Fruit fly (Drosophila melanogaster) whole organism, embryonic: Measurements from ENCODE around the gene CG11843.

Source experiments
- Atf3 ChIP-seq: fragments of 200-800 bp; sonication (Bioruptor generic); optimal IDR thresholded peaks from 3 replicates; lab custom pipeline; 2016; ENCODE audit warnings: missing biosample characterization, missing genetic modification characterization
- BEAF-32 ChIP-seq: fragments of 200-800 bp; sonication (Bioruptor generic); optimal IDR thresholded peaks from 3 replicates; lab custom pipeline; 2017; ENCODE audit warnings: missing biosample characterization, missing genetic modification characterization, mild to moderate bottlenecking, moderate library complexity, missing genetic modification reagents
- CG10209 ChIP-seq: fragments of 200-800 bp; sonication (Bioruptor generic); optimal IDR thresholded peaks from 3 replicates; lab custom pipeline; 2017; ENCODE audit warnings: missing biosample characterization, mild to moderate bottlenecking, missing genetic modification characterization, missing genetic modification reagents
- CG10274 ChIP-seq: fragments of 200-800 bp; sonication (Bioruptor generic); optimal IDR thresholded peaks from 3 replicates; lab custom pipeline; 2017; ENCODE audit warnings: missing biosample characterization, mild to moderate bottlenecking, missing genetic modification characterization
- CG10321 ChIP-seq: fragments of 200-800 bp; sonication (Bioruptor generic); IDR thresholded peaks from 2 replicates; pipeline ENCODE4 v1.3.6; 2022; ENCODE audit warnings: missing biosample characterization, missing genetic modification characterization
- CG10959 ChIP-seq: fragments of 200-800 bp; sonication (Bioruptor generic); IDR thresholded peaks from 2 replicates; pipeline ENCODE4 v1.3.6; 2022; ENCODE audit warnings: missing biosample characterization, missing genetic modification characterization
- CG11696 ChIP-seq: fragments of 200-800 bp; sonication (Bioruptor generic); IDR thresholded peaks from 2 replicates; pipeline ENCODE4 v1.3.6; 2022; ENCODE audit warnings: missing biosample characterization, missing genetic modification characterization
- CG12744 ChIP-seq: fragments of 200-800 bp; sonication (Bioruptor generic); optimal IDR thresholded peaks from 2 replicates; lab custom pipeline; 2016; ENCODE audit warnings: missing biosample characterization, missing genetic modification characterization
- CG16815 ChIP-seq: fragments of 200-800 bp; sonication (Bioruptor generic); optimal IDR thresholded peaks from 3 replicates; lab custom pipeline; 2017; ENCODE audit warnings: missing biosample characterization, mild to moderate bottlenecking, missing genetic modification characterization
- CG17359 ChIP-seq: fragments of 200-800 bp; sonication (Bioruptor generic); optimal IDR thresholded peaks from 3 replicates; lab custom pipeline; 2018; ENCODE audit warnings: missing biosample characterization, mild to moderate bottlenecking, missing genetic modification characterization, moderate library complexity
- CG17385 ChIP-seq: fragments of 200-800 bp; sonication (Bioruptor generic); optimal IDR thresholded peaks from 3 replicates; lab custom pipeline; 2018; ENCODE audit warnings: missing biosample characterization, mild to moderate bottlenecking, missing genetic modification characterization
- CG2199 ChIP-seq: fragments of 200-800 bp; sonication (Bioruptor generic); IDR thresholded peaks from 3 replicates; pipeline ENCODE4 v1.3.6; 2022; ENCODE audit warnings: missing biosample characterization, missing genetic modification characterization
- CG31441 ChIP-seq: fragments of 200-800 bp; sonication (Bioruptor generic); IDR thresholded peaks from 2 replicates; pipeline ENCODE4 v1.3.6; 2022; ENCODE audit warnings: missing biosample characterization, missing genetic modification characterization
- CG34224 ChIP-seq: fragments of 200-800 bp; sonication (Bioruptor generic); IDR thresholded peaks from 3 replicates; pipeline ENCODE4 v1.3.6; 2022; ENCODE audit warnings: missing biosample characterization, missing genetic modification characterization; ENCODE audit not compliant: partially characterized antibody
- CG34422 ChIP-seq: fragments of 200-800 bp; sonication (Bioruptor generic); IDR thresholded peaks from 3 replicates; pipeline ENCODE4 v1.3.6; 2022; ENCODE audit warnings: missing biosample characterization, missing genetic modification characterization
- CG7271 ChIP-seq: fragments of 200-800 bp; sonication (Bioruptor generic); optimal IDR thresholded peaks from 2 replicates; lab custom pipeline; 2018; ENCODE audit warnings: missing biosample characterization, mild to moderate bottlenecking, missing genetic modification characterization, moderate library complexity
- CG8388 ChIP-seq: fragments of 200-800 bp; sonication (Bioruptor generic); optimal IDR thresholded peaks from 2 replicates; lab custom pipeline; 2019; ENCODE audit warnings: missing biosample characterization, mild to moderate bottlenecking, missing genetic modification characterization, moderate library complexity
- CrebB ChIP-seq: fragments of 200-800 bp; sonication (Bioruptor generic); optimal IDR thresholded peaks from 3 replicates; lab custom pipeline; 2018; ENCODE audit warnings: missing biosample characterization, mild to moderate bottlenecking, missing genetic modification characterization
- D ChIP-seq, 2 experiments: fragments of 200-800 bp in 1 of 2; fragments of >200 bp in 1 of 2; sonication (Bioruptor generic) in 1 of 2; optimal IDR thresholded peaks; 2 replicates in 1 of 2; 3 replicates in 1 of 2; lab custom pipeline; 2017; ENCODE audit warnings: mild to moderate bottlenecking in 1 of 2, missing biosample characterization in 1 of 2, missing genetic modification characterization in 1 of 2, missing genetic modification reagents in 1 of 2
- Dfd ChIP-seq, 2 experiments: fragments of >200 bp; optimal IDR thresholded peaks; 2 replicates each; lab custom pipeline; 2017; ENCODE audit warnings: missing biosample characterization in 2 of 2, missing genetic modification characterization in 2 of 2
- Dll ChIP-seq: fragments of 200-800 bp; sonication (Bioruptor generic); IDR thresholded peaks from 4 replicates; pipeline ENCODE4 v1.3.6; 2022; ENCODE audit warnings: missing biosample characterization, missing genetic modification characterization; ENCODE audit not compliant: partially characterized antibody
- Dp ChIP-seq: fragments of 200-800 bp; sonication (Bioruptor generic); optimal IDR thresholded peaks from 2 replicates; lab custom pipeline; 2018; ENCODE audit warnings: missing biosample characterization, mild to moderate bottlenecking, missing genetic modification characterization, moderate library complexity
- E2f2 ChIP-seq: fragments of 200-800 bp; sonication (Bioruptor generic); IDR thresholded peaks from 2 replicates; pipeline ENCODE4 v1.3.6; 2022; ENCODE audit warnings: missing biosample characterization, missing genetic modification characterization
- HLH4C ChIP-seq: fragments of 200-800 bp; sonication (Bioruptor generic); IDR thresholded peaks from 3 replicates; pipeline ENCODE4 v1.3.6; 2022; ENCODE audit warnings: missing biosample characterization, missing genetic modification characterization; ENCODE audit not compliant: partially characterized antibody
- HmgZ ChIP-seq: fragments of 200-800 bp; sonication (Bioruptor generic); optimal IDR thresholded peaks from 2 replicates; lab custom pipeline; 2018; ENCODE audit warnings: missing biosample characterization, mild to moderate bottlenecking, missing genetic modification characterization
- MBD-R2 ChIP-seq: fragments of 200-800 bp; sonication (Bioruptor generic); IDR thresholded peaks from 2 replicates; pipeline ENCODE4 v1.3.6; 2022; ENCODE audit warnings: missing biosample characterization, missing genetic modification characterization
- MESR4 ChIP-seq: fragments of 200-800 bp; sonication (Bioruptor generic); optimal IDR thresholded peaks from 2 replicates; lab custom pipeline; 2018; ENCODE audit warnings: missing biosample characterization, mild to moderate bottlenecking, missing genetic modification characterization, moderate library complexity
- Med ChIP-seq: fragments of 200-800 bp; sonication (Bioruptor generic); peaks from one replicate; lab custom pipeline; 2016; ENCODE audit warnings: missing biosample characterization, missing genetic modification characterization, mild to moderate bottlenecking, inconsistent platforms, moderate library complexity
- Meics ChIP-seq: fragments of 200-800 bp; sonication (Bioruptor generic); optimal IDR thresholded peaks from 2 replicates; lab custom pipeline; 2017; ENCODE audit warnings: missing biosample characterization, mild to moderate bottlenecking, missing genetic modification characterization
- Nf-YB ChIP-seq: fragments of 200-800 bp; sonication (Bioruptor generic); optimal IDR thresholded peaks from 3 replicates; lab custom pipeline; 2019; ENCODE audit warnings: missing biosample characterization, mild to moderate bottlenecking, missing genetic modification characterization, moderate library complexity
- Rfx ChIP-seq: fragments of 200-800 bp; sonication (Bioruptor generic); IDR thresholded peaks from 2 replicates; pipeline ENCODE4 v1.3.6; 2022; ENCODE audit warnings: missing biosample characterization, missing genetic modification characterization
- Scr ChIP-seq: fragments of 200-800 bp; sonication (Bioruptor generic); IDR thresholded peaks from 2 replicates; pipeline ENCODE4 v1.3.6; 2022; ENCODE audit warnings: missing biosample characterization, missing genetic modification characterization; ENCODE audit not compliant: partially characterized antibody
- Sry-δ ChIP-seq: fragments of 200-800 bp; sonication (Bioruptor generic); optimal IDR thresholded peaks from 2 replicates; lab custom pipeline; 2016; ENCODE audit warnings: missing biosample characterization, missing genetic modification characterization
- bbx ChIP-seq: fragments of 200-800 bp; sonication (Bioruptor generic); IDR thresholded peaks from 2 replicates; pipeline ENCODE4 v1.3.6; 2022; ENCODE audit warnings: missing biosample characterization, missing genetic modification characterization; ENCODE audit not compliant: partially characterized antibody
- croc ChIP-seq: fragments of 200-800 bp; sonication (Bioruptor generic); conservative IDR thresholded peaks from 3 replicates; pipeline ENCODE4 v1.3.6; 2022; ENCODE audit warnings: missing biosample characterization, missing genetic modification characterization
- dm ChIP-seq: fragments of 200-800 bp; sonication (Bioruptor generic); optimal IDR thresholded peaks from 3 replicates; lab custom pipeline; 2016; ENCODE audit warnings: missing biosample characterization, missing genetic modification characterization
- hbn ChIP-seq: fragments of 200-800 bp; sonication (Bioruptor generic); IDR thresholded peaks from 2 replicates; pipeline ENCODE4 v1.3.6; 2022; ENCODE audit warnings: missing biosample characterization, missing genetic modification characterization; ENCODE audit not compliant: partially characterized antibody
- insv ChIP-seq, 2 experiments: fragments of 200-800 bp; sonication (Bioruptor generic); optimal IDR thresholded peaks; 3 replicates each; lab custom pipeline; 2016 to 2018; ENCODE audit warnings: missing biosample characterization in 2 of 2, missing genetic modification characterization in 2 of 2
- prd ChIP-seq, 3 experiments: fragments of >200 bp in 2 of 3; fragments of 200-800 bp in 1 of 3; sonication (Bioruptor generic) in 1 of 3; optimal IDR thresholded peaks in 2 of 3; IDR thresholded peaks in 1 of 3; 2 replicates in 2 of 3; 3 replicates in 1 of 3; pipeline versions ENCODE4 v1.3.6 to Lab custom; 2017 to 2022; ENCODE audit warnings: missing biosample characterization in 1 of 3, missing genetic modification characterization in 1 of 3
- pzg ChIP-seq: fragments of 200-800 bp; sonication (Bioruptor generic); optimal IDR thresholded peaks from 3 replicates; lab custom pipeline; 2018; ENCODE audit warnings: missing biosample characterization, mild to moderate bottlenecking, missing genetic modification characterization, moderate library complexity
- stwl ChIP-seq: fragments of 200-800 bp; sonication (Bioruptor generic); optimal IDR thresholded peaks from 3 replicates; lab custom pipeline; 2018; ENCODE audit warnings: missing biosample characterization, mild to moderate bottlenecking, missing genetic modification characterization, moderate library complexity
- tap ChIP-seq: fragments of 200-800 bp; optimal IDR thresholded peaks from 3 replicates; lab custom pipeline; 2019; ENCODE audit warnings: missing biosample characterization, mild to moderate bottlenecking, missing genetic modification characterization, moderate library complexity
- wek ChIP-seq: fragments of 200-800 bp; sonication (Bioruptor generic); optimal IDR thresholded peaks from 3 replicates; lab custom pipeline; 2018; ENCODE audit warnings: missing biosample characterization, mild to moderate bottlenecking, missing genetic modification characterization, moderate library complexity
- zen2 ChIP-seq: fragments of 200-800 bp; sonication (Bioruptor generic); IDR thresholded peaks from 3 replicates; pipeline ENCODE4 v1.3.6; 2022; ENCODE audit warnings: missing biosample characterization, missing genetic modification characterization; ENCODE audit not compliant: partially characterized antibody

The CG11843 gene

DNA sequence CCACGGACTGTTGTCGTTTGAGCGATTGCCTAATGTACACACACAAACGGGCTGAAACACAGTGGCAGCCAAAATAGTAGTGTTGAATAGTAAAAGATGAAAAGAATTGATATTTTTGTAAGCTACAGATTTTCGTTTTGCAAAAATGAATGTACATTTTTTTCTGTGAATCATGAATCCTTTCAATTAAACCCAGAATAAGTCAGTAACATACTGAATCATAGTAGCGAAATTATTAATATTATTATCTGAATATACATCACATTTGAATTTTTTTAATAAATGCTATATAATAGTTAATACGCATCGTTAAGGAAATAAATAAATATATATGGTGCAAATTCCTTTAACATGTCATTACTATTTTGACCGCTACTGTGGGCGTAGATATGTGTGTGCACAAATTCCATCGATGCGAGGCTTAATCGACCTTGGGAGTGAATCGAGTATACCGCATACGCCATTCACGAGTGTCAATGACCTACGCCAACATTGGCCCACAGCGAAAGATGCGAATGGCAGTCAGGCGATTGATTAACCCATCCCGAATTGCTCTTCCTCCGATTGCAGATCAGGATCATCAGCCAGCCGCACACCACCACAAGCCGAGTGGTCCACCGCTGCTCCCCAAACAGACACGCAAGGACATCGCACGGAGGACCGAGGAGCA, 13.5 kb upstream of the CG11843 start (continued):
- TF ChIP-seq CrebB (tag; lab: Kevin White, UChicago) (peak; percentile 17), CG10274 (peak; percentile 15), D (optimal IDR thresholded peaks at IDR 0.05; lab: Kevin White, UChicago) (no peak), D (GFP tag; optimal IDR thresholded peaks at IDR 0.05; lab: Kevin White, UChicago) (peak; percentile 45), CG10209 (GFP tag; lab: Kevin White, UChicago) (peak; percentile 69), Rfx (GFP tag; lab: Robert Waterston, UW) (peak; percentile 63; the same call in 1 of the 2 replicates), croc (GFP tag; lab: Robert Waterston, UW) (no peak), insv (GFP tag; optimal IDR thresholded peaks at IDR 0.05; lab: Kevin White, UChicago) (no peak), Atf3 (GFP tag; lab: Kevin White, UChicago) (no peak), CG16815 (GFP tag; lab: Kevin White, UChicago) (peak; percentile 22), Dfd (GFP tag; optimal IDR thresholded peaks at IDR 0.05; lab: Kevin White, UChicago) (peak in 1 of 2 experiments; percentile 35), Nf-YB (GFP tag; lab: Kevin White, UChicago) (no peak), CG10321 (GFP tag; lab: Robert Waterston, UW) (peak; percentile 23; the same call in 1 of the 2 replicates), tap (tag; lab: Kevin White, UChicago) (peak; percentile 71), CG8388 (GFP tag; lab: Kevin White, UChicago) (peak; percentile 58), CG11696 (GFP tag; lab: Robert Waterston, UW) (peak; percentile 85), CG10959 (no peak), wek (GFP tag; lab: Kevin White, UChicago) (no peak), Meics (GFP tag; lab: Kevin White, UChicago) (peak; percentile 78), CG7271 (no peak)

DNA sequence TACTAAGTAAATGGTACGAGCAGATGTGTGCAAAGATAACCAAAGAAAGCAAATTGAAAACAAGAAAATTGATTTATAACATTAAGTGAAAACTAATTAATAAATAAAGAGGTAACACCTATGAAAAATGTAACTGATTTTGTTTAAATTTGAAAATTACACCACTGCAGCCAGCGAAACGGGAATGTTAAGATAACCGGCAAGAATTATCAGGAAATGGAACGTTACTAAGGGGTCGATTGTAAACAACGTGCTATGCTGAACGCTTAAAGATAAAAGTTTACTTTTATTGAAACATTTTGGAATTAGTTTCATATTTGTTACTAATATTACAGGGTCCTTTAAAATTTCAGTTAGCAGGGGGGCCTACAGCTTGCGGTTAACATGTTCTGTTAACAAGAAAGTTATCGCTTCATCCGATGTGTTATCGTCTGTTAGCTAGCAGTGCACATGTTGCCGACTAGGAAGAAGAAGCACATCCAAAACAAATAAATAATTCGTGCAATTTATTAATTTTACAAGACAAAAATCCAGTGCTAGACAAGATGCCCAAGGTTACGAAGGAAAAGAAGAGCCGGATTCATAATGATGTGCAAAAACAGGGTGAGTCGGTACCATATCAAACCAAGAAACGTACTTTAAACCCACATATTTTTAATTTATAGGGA, 5.0 kb upstream of the CG11843 start, which contains the start of gene CG11837:
CG11837 (plus strand) TSS at position 439 of the 668 bp plus-strand sequence.
- TF ChIP-seq CG34422 (GFP tag; lab: Robert Waterston, UW) (peak; percentile 14; the same call in 1 of the 3 replicates), MESR4 (GFP tag; lab: Kevin White, UChicago) (peak; percentile 32), Scr (GFP tag; lab: Robert Waterston, UW) (peak; percentile 42), CG17359 (no peak), Dp (GFP tag; lab: Kevin White, UChicago) (peak; percentile 5), zen2 (GFP tag; lab: Robert Waterston, UW) (0 out of 3 replicates have a peak, but pooled peaks have one; percentile 4), pzg (GFP tag; lab: Kevin White, UChicago) (peak; percentile 14), stwl (tag; lab: Kevin White, UChicago) (peak; percentile 4), Sry-δ (peak; percentile 2), E2f2 (GFP tag; lab: Robert Waterston, UW) (peak; percentile 16; the same call in 1 of the 2 replicates), HLH4C (no peak), hbn (0 out of 2 replicates have a peak, but pooled peaks have one; percentile 25), CG2199 (no peak), CG17385 (GFP tag; lab: Kevin White, UChicago) (peak; percentile 93), bbx (GFP tag; lab: Robert Waterston, UW) (peak; percentile 48; the same call in 1 of the 2 replicates), Dll (GFP tag; lab: Robert Waterston, UW) (peak; percentile 49; the same call in 1 of the 4 replicates), HmgZ (no peak), BEAF-32 (GFP tag; lab: Kevin White, UChicago) (peak; percentile 29), dm (peak; percentile 86), Med (GFP tag; lab: Kevin White, UChicago) (peak; percentile 28), CG12744 (GFP tag; lab: Kevin White, UChicago) (no peak), CG34224 (peak; percentile 56; the same call in 1 of the 3 replicates), prd (optimal IDR thresholded peaks at IDR 0.05; lab: Kevin White, UChicago) (no peak), prd (GFP tag; IDR thresholded peaks at IDR 0.05; lab: Robert Waterston, UW) (no peak), MBD-R2 (GFP tag; lab: Robert Waterston, UW) (peak; percentile 50; the same call in 1 of the 2 replicates), CG31441 (GFP tag; lab: Robert Waterston, UW) (no peak)
